Fruit fly (Drosophila melanogaster) whole organism, embryonic: ENCODE results near the gene Atg18b.
A peak's percentile ranks its signal among the peaks of the same experiment; 100 is the strongest.

ENCODE experiments used
- Antp ChIP-seq: fragments of 200-800 bp; sonication (Bioruptor generic); optimal IDR thresholded peaks from 3 replicates; lab custom pipeline; 2016; ENCODE audit warnings: missing biosample characterization, missing genetic modification characterization
- CG10321 ChIP-seq: fragments of 200-800 bp; sonication (Bioruptor generic); IDR thresholded peaks from 2 replicates; pipeline ENCODE4 v1.3.6; 2022; ENCODE audit warnings: missing biosample characterization, missing genetic modification characterization
- CG15479 ChIP-seq: fragments of 200-800 bp; sonication (Bioruptor generic); optimal IDR thresholded peaks from 3 replicates; lab custom pipeline; 2019; ENCODE audit warnings: missing biosample characterization, mild to moderate bottlenecking, missing genetic modification characterization, moderate library complexity
- CG17361 ChIP-seq: fragments of 200-800 bp; sonication (Bioruptor generic); IDR thresholded peaks from 3 replicates; pipeline ENCODE4 v1.3.6; 2022; ENCODE audit warnings: missing biosample characterization, missing genetic modification characterization
- CG17802 ChIP-seq: fragments of 200-800 bp; sonication (Bioruptor generic); optimal IDR thresholded peaks from 2 replicates; lab custom pipeline; 2018; ENCODE audit warnings: missing biosample characterization, mild to moderate bottlenecking, missing genetic modification characterization, moderate library complexity
- CG2120 ChIP-seq: fragments of 200-800 bp; sonication (Bioruptor generic); optimal IDR thresholded peaks from 3 replicates; lab custom pipeline; 2016; ENCODE audit warnings: missing biosample characterization, missing genetic modification characterization
- CG2889 ChIP-seq: fragments of 200-800 bp; sonication (Bioruptor generic); IDR thresholded peaks from 3 replicates; pipeline ENCODE4 v1.3.6; 2022; ENCODE audit warnings: missing biosample characterization, missing genetic modification characterization
- CG34224 ChIP-seq: fragments of 200-800 bp; sonication (Bioruptor generic); IDR thresholded peaks from 3 replicates; pipeline ENCODE4 v1.3.6; 2022; ENCODE audit warnings: missing biosample characterization, missing genetic modification characterization; ENCODE audit not compliant: partially characterized antibody
- CG34376 ChIP-seq: fragments of 200-800 bp; sonication (Bioruptor generic); optimal IDR thresholded peaks from 2 replicates; lab custom pipeline; 2018; ENCODE audit warnings: missing biosample characterization, mild to moderate bottlenecking, missing genetic modification characterization
- CG3838 ChIP-seq: fragments of 200-800 bp; sonication (Bioruptor generic); optimal IDR thresholded peaks from 3 replicates; lab custom pipeline; 2016; ENCODE audit warnings: missing biosample characterization, missing genetic modification characterization
- CG4820 ChIP-seq: fragments of 200-800 bp; sonication (Bioruptor generic); optimal IDR thresholded peaks from 3 replicates; lab custom pipeline; 2016; ENCODE audit warnings: missing biosample characterization, missing genetic modification characterization
- CG5180 ChIP-seq: fragments of 200-800 bp; sonication (Bioruptor generic); optimal IDR thresholded peaks from 3 replicates; lab custom pipeline; 2017; ENCODE audit warnings: missing biosample characterization, missing genetic modification characterization, mild to moderate bottlenecking, moderate library complexity, missing genetic modification reagents
- CG5245 ChIP-seq: fragments of 200-800 bp; sonication (Bioruptor generic); optimal IDR thresholded peaks from 3 replicates; lab custom pipeline; 2016; ENCODE audit warnings: missing biosample characterization, missing genetic modification characterization
- CG6654 ChIP-seq: fragments of 200-800 bp; sonication (Bioruptor generic); optimal IDR thresholded peaks from 2 replicates; lab custom pipeline; 2017; ENCODE audit warnings: missing biosample characterization, mild to moderate bottlenecking, missing genetic modification characterization
- CG8944 ChIP-seq: fragments of 200-800 bp; sonication (Bioruptor generic); optimal IDR thresholded peaks from 3 replicates; lab custom pipeline; 2016; ENCODE audit warnings: missing biosample characterization, missing genetic modification characterization
- Camta ChIP-seq: fragments of 200-800 bp; sonication (Bioruptor generic); optimal IDR thresholded peaks from 2 replicates; lab custom pipeline; 2016; ENCODE audit warnings: missing biosample characterization, missing genetic modification characterization
- Dip3 ChIP-seq: fragments of 200-800 bp; sonication (Bioruptor generic); optimal IDR thresholded peaks from 3 replicates; lab custom pipeline; 2016; ENCODE audit warnings: missing biosample characterization, missing genetic modification characterization
- Hr78 ChIP-seq, 2 experiments: fragments of 200-800 bp in 1 of 2; fragments of >200 bp in 1 of 2; sonication (Bioruptor generic) in 1 of 2; optimal IDR thresholded peaks; 2 replicates each; lab custom pipeline; 2017 to 2019; ENCODE audit warnings: missing biosample characterization in 2 of 2, missing genetic modification characterization in 2 of 2, mild to moderate bottlenecking in 1 of 2, moderate library complexity in 1 of 2
- Mrtf ChIP-seq: fragments of 200-800 bp; sonication (Bioruptor generic); IDR thresholded peaks from 3 replicates; pipeline ENCODE4 v1.3.6; 2022; ENCODE audit warnings: missing biosample characterization, missing genetic modification characterization
- Sry-β ChIP-seq: fragments of 200-800 bp; sonication (Bioruptor generic); optimal IDR thresholded peaks from 2 replicates; lab custom pipeline; 2018; ENCODE audit warnings: missing biosample characterization, mild to moderate bottlenecking, missing genetic modification characterization, moderate library complexity
- Stat92E ChIP-seq, 3 experiments: fragments of >200 bp in 2 of 3; fragments of 200-800 bp in 1 of 3; sonication (Bioruptor generic) in 1 of 3; optimal IDR thresholded peaks; 2 replicates each; lab custom pipeline; 2017 to 2019; ENCODE audit warnings: missing biosample characterization in 3 of 3, missing genetic modification characterization in 3 of 3, mild to moderate bottlenecking in 1 of 3, moderate library complexity in 1 of 3
- Taf1 ChIP-seq: fragments of 200-800 bp; sonication (Bioruptor generic); IDR thresholded peaks from 2 replicates; pipeline ENCODE4 v1.3.6; 2022; ENCODE audit warnings: missing biosample characterization, missing genetic modification characterization
- Trl ChIP-seq, 3 experiments: fragments of >200 bp in 2 of 3; fragments of 200-800 bp in 1 of 3; sonication (Bioruptor generic) in 1 of 3; optimal IDR thresholded peaks; 2 replicates in 1 of 3; 3 replicates in 2 of 3; lab custom pipeline; 2016 to 2017; ENCODE audit warnings: missing biosample characterization in 1 of 3, missing genetic modification characterization in 1 of 3
- Usf ChIP-seq: fragments of 200-800 bp; sonication (Bioruptor generic); optimal IDR thresholded peaks from 2 replicates; lab custom pipeline; 2017; ENCODE audit warnings: missing genotype, missing biosample characterization, missing genetic modification characterization
- aop ChIP-seq: fragments of 200-800 bp; sonication (Bioruptor generic); IDR thresholded peaks from 2 replicates; pipeline ENCODE4 v1.3.6; 2022; ENCODE audit warnings: missing biosample characterization, missing genetic modification characterization
- bbx ChIP-seq: fragments of 200-800 bp; sonication (Bioruptor generic); IDR thresholded peaks from 2 replicates; pipeline ENCODE4 v1.3.6; 2022; ENCODE audit warnings: missing biosample characterization, missing genetic modification characterization; ENCODE audit not compliant: partially characterized antibody
- cas ChIP-seq: fragments of 200-800 bp; sonication (Bioruptor generic); IDR thresholded peaks from 2 replicates; pipeline ENCODE4 v1.3.6; 2022; ENCODE audit warnings: missing biosample characterization, missing genetic modification characterization
- cato ChIP-seq: fragments of 200-800 bp; sonication (Bioruptor generic); optimal IDR thresholded peaks from 2 replicates; lab custom pipeline; 2016; ENCODE audit warnings: missing biosample characterization, missing genetic modification characterization, borderline replicate concordance
- corto ChIP-seq: fragments of 200-800 bp; sonication (Bioruptor generic); optimal IDR thresholded peaks from 2 replicates; lab custom pipeline; 2016; ENCODE audit warnings: missing biosample characterization, mild to moderate bottlenecking, missing genetic modification characterization, moderate library complexity
- cwo ChIP-seq: fragments of 200-800 bp; sonication (Bioruptor generic); optimal IDR thresholded peaks from 3 replicates; lab custom pipeline; 2017; ENCODE audit warnings: missing biosample characterization, missing genetic modification characterization, mild to moderate bottlenecking, moderate library complexity, missing genetic modification reagents
- dmrt11E ChIP-seq: fragments of 200-800 bp; sonication (Bioruptor generic); optimal IDR thresholded peaks from 3 replicates; lab custom pipeline; 2018; ENCODE audit warnings: missing biosample characterization, mild to moderate bottlenecking, missing genetic modification characterization, moderate library complexity
- gt ChIP-seq: fragments of 200-800 bp; sonication (Bioruptor generic); IDR thresholded peaks from 2 replicates; pipeline ENCODE4 v1.3.6; 2022; ENCODE audit warnings: missing biosample characterization, missing genetic modification characterization
- hbn ChIP-seq: fragments of 200-800 bp; sonication (Bioruptor generic); IDR thresholded peaks from 2 replicates; pipeline ENCODE4 v1.3.6; 2022; ENCODE audit warnings: missing biosample characterization, missing genetic modification characterization; ENCODE audit not compliant: partially characterized antibody
- ind ChIP-seq: fragments of 200-800 bp; sonication (Bioruptor generic); optimal IDR thresholded peaks from 3 replicates; lab custom pipeline; 2016; ENCODE audit warnings: missing biosample characterization, missing genetic modification characterization
- kay ChIP-seq: fragments of 200-800 bp; sonication (Bioruptor generic); optimal IDR thresholded peaks from 2 replicates; lab custom pipeline; 2016; ENCODE audit warnings: missing biosample characterization, missing genetic modification characterization
- knrl ChIP-seq: fragments of 200-800 bp; sonication (Bioruptor generic); IDR thresholded peaks from 3 replicates; pipeline ENCODE4 v1.3.6; 2022; ENCODE audit warnings: missing biosample characterization, missing genetic modification characterization; ENCODE audit not compliant: partially characterized antibody
- maf-S ChIP-seq: fragments of 200-800 bp; sonication (Bioruptor generic); optimal IDR thresholded peaks from 2 replicates; lab custom pipeline; 2016; ENCODE audit warnings: missing biosample characterization, missing genetic modification characterization
- odd ChIP-seq: fragments of 200-800 bp; sonication (Bioruptor generic); optimal IDR thresholded peaks from 2 replicates; lab custom pipeline; 2017; ENCODE audit warnings: missing biosample characterization, mild to moderate bottlenecking, missing genetic modification characterization
- onecut ChIP-seq: fragments of 200-800 bp; sonication (Bioruptor generic); IDR thresholded peaks from 2 replicates; pipeline ENCODE4 v1.3.6; 2022; ENCODE audit warnings: missing biosample characterization, missing genetic modification characterization
- pb ChIP-seq: fragments of 200-800 bp; sonication (Bioruptor generic); optimal IDR thresholded peaks from 3 replicates; lab custom pipeline; 2016; ENCODE audit warnings: missing biosample characterization, missing genetic modification characterization
- repo ChIP-seq: fragments of 200-800 bp; sonication (Bioruptor generic); optimal IDR thresholded peaks from 2 replicates; lab custom pipeline; 2016; ENCODE audit warnings: missing biosample characterization, missing genetic modification characterization
- schlank ChIP-seq: fragments of 200-800 bp; sonication (Bioruptor generic); optimal IDR thresholded peaks from 2 replicates; lab custom pipeline; 2018; ENCODE audit warnings: missing biosample characterization, mild to moderate bottlenecking, missing genetic modification characterization
- scrt ChIP-seq: fragments of 200-800 bp; sonication (Bioruptor generic); optimal IDR thresholded peaks from 2 replicates; lab custom pipeline; 2018; ENCODE audit warnings: missing biosample characterization, mild to moderate bottlenecking, missing genetic modification characterization, moderate library complexity
- shn ChIP-seq: fragments of 200-800 bp; sonication (Bioruptor generic); optimal IDR thresholded peaks from 3 replicates; lab custom pipeline; 2016; ENCODE audit warnings: missing biosample characterization, missing genetic modification characterization
- sob ChIP-seq: fragments of 200-800 bp; sonication (Bioruptor generic); IDR thresholded peaks from 2 replicates; pipeline ENCODE4 v1.3.6; 2022; ENCODE audit warnings: missing biosample characterization, missing genetic modification characterization
- toy ChIP-seq: fragments of 200-800 bp; sonication (Bioruptor generic); IDR thresholded peaks from 2 replicates; pipeline ENCODE4 v1.3.6; 2022; ENCODE audit warnings: missing biosample characterization, missing genetic modification characterization
- trem ChIP-seq: fragments of 200-800 bp; optimal IDR thresholded peaks from 3 replicates; lab custom pipeline; 2019; ENCODE audit warnings: missing biosample characterization, mild to moderate bottlenecking, missing genetic modification characterization, moderate library complexity
- tup ChIP-seq: fragments of 200-800 bp; sonication (Bioruptor generic); optimal IDR thresholded peaks from 2 replicates; lab custom pipeline; 2016; ENCODE audit warnings: missing biosample characterization, mild to moderate bottlenecking, missing genetic modification characterization, moderate library complexity
- unc-4 ChIP-seq: fragments of 200-800 bp; sonication (Bioruptor generic); IDR thresholded peaks from 2 replicates; pipeline ENCODE4 v1.3.6; 2022; ENCODE audit warnings: missing biosample characterization, missing genetic modification characterization; ENCODE audit not compliant: partially characterized antibody

Gene Atg18b

dm6 chr2L:21163311-21163842 is 57.0 kb downstream of the Atg18b start, which contains the start of gene Noc2 (continued):
- TF ChIP-seq Dip3 (peak; percentile 46), Mrtf (GFP tag; lab: Robert Waterston, UW) (peak; percentile 42; the same call in 2 of the 3 replicates), tup (GFP tag; lab: Kevin White, UChicago) (no peak), CG5180 (GFP tag; lab: Kevin White, UChicago) (no peak), CG8944 (peak; percentile 16), Taf1 (GFP tag; lab: Robert Waterston, UW) (peak; percentile 14; the same call in 1 of the 2 replicates), Stat92E (GFP tag; optimal IDR thresholded peaks at IDR 0.05; lab: Kevin White, UChicago) (no peak), gt (GFP tag; lab: Robert Waterston, UW) (0 out of 2 replicates have a peak, but pooled peaks have one; percentile 22), Hr78 (GFP tag; optimal IDR thresholded peaks at IDR 0.05; lab: Kevin White, UChicago) (no peak), shn (GFP tag; lab: Kevin White, UChicago) (peak; percentile 10), Antp (GFP tag; lab: Kevin White, UChicago) (peak; percentile 37), toy (GFP tag; lab: Robert Waterston, UW) (no peak), repo (GFP tag; lab: Kevin White, UChicago) (no peak), CG34376 (GFP tag; lab: Kevin White, UChicago) (no peak), corto (GFP tag; lab: Kevin White, UChicago) (no peak), Camta (GFP tag; lab: Kevin White, UChicago) (peak; percentile 42), CG17802 (peak; percentile 27), pb (GFP tag; lab: Kevin White, UChicago) (no peak), Trl (optimal IDR thresholded peaks at IDR 0.05; lab: Kevin White, UChicago) (no peak), Trl (GFP tag; optimal IDR thresholded peaks at IDR 0.05; lab: Kevin White, UChicago) (peak; percentile 2), CG34224 (0 out of 3 replicates have a peak, but pooled peaks have one; percentile 2), Sry-β (GFP tag; lab: Kevin White, UChicago) (peak; percentile 83), knrl (GFP tag; lab: Robert Waterston, UW) (no peak), CG2120 (peak; percentile 58), CG3838 (no peak), maf-S (GFP tag; lab: Kevin White, UChicago) (peak; percentile 18), CG5245 (GFP tag; lab: Kevin White, UChicago) (peak; percentile 26), CG6654 (GFP tag; lab: Kevin White, UChicago) (peak; percentile 20), CG4820 (GFP tag; lab: Kevin White, UChicago) (peak; percentile 22), onecut (no peak), cato (GFP tag; lab: Kevin White, UChicago) (no peak), sob (GFP tag; lab: Robert Waterston, UW) (no peak; the same call in 1 of the 2 replicates), kay (no peak), trem (peak; percentile 92), unc-4 (GFP tag; lab: Robert Waterston, UW) (no peak), CG10321 (GFP tag; lab: Robert Waterston, UW) (no peak), ind (GFP tag; lab: Kevin White, UChicago) (peak; percentile 63), CG2889 (GFP tag; lab: Robert Waterston, UW) (no peak), dmrt11E (tag; lab: Kevin White, UChicago) (peak; percentile 36), hbn (no peak), aop (GFP tag; lab: Robert Waterston, UW) (no peak), bbx (GFP tag; lab: Robert Waterston, UW) (no peak), scrt (GFP tag; lab: Kevin White, UChicago) (no peak), Usf (GFP tag; lab: Kevin White, UChicago) (peak; percentile 24), cwo (peak; percentile 46), CG15479 (GFP tag; lab: Kevin White, UChicago) (no peak), schlank (no peak), odd (GFP tag; lab: Kevin White, UChicago) (no peak), cas (no peak), CG17361 (GFP tag; lab: Robert Waterston, UW) (peak; percentile 74)
